Worm (Caenorhabditis elegans) whole organism, late embryonic: Measurements from ENCODE around the gene gsy-1.

ENCODE experiments used
- C08G9.2 ChIP-seq: sonication (generic microtip); optimal IDR thresholded peaks from 2 replicates; lab custom pipeline; 2016; ENCODE audit warnings: mild to moderate bottlenecking, missing genetic modification characterization, moderate library complexity, missing compliant biosample characterization
- K02D7.2 ChIP-seq: sonication (generic microtip); optimal IDR thresholded peaks from 2 replicates; lab custom pipeline; 2017; ENCODE audit warnings: mild to moderate bottlenecking, missing genetic modification characterization, missing compliant biosample characterization
- K09A11.1 ChIP-seq: sonication (generic microtip); optimal IDR thresholded peaks from 2 replicates; lab custom pipeline; 2017; ENCODE audit warnings: antibody characterized with exemption, mild to moderate bottlenecking, missing genetic modification characterization, missing compliant biosample characterization; ENCODE audit not compliant: insufficient read depth
- T23F11.4 ChIP-seq: fragments of 200-800 bp; sonication (Bioruptor generic); optimal IDR thresholded peaks from 2 replicates; lab custom pipeline; 2018; ENCODE audit warnings: mild to moderate bottlenecking, missing genetic modification characterization, missing compliant biosample characterization
- ceh-14 ChIP-seq: sonication (generic microtip); optimal IDR thresholded peaks from 2 replicates; lab custom pipeline; 2016; ENCODE audit warnings: missing genotype, missing genetic modification characterization, missing compliant biosample characterization
- ceh-18 ChIP-seq: sonication (generic microtip); optimal IDR thresholded peaks from 2 replicates; lab custom pipeline; 2016; ENCODE audit warnings: missing genetic modification characterization, missing compliant biosample characterization
- ceh-2 ChIP-seq: sonication (generic microtip); optimal IDR thresholded peaks from 2 replicates; lab custom pipeline; 2016; ENCODE audit warnings: missing genotype, missing genetic modification characterization, missing compliant biosample characterization
- ceh-24 ChIP-seq: sonication (generic microtip); optimal IDR thresholded peaks from 2 replicates; lab custom pipeline; 2016; ENCODE audit warnings: mild to moderate bottlenecking, missing genetic modification characterization, missing compliant biosample characterization
- ceh-31 ChIP-seq: sonication (generic microtip); optimal IDR thresholded peaks from 2 replicates; lab custom pipeline; 2016; ENCODE audit warnings: missing genetic modification characterization, missing compliant biosample characterization
- ceh-34 ChIP-seq: sonication (generic microtip); optimal IDR thresholded peaks from 2 replicates; lab custom pipeline; 2016; ENCODE audit warnings: mild to moderate bottlenecking, missing genetic modification characterization, missing compliant biosample characterization
- ceh-9 ChIP-seq: sonication (generic microtip); optimal IDR thresholded peaks from 2 replicates; lab custom pipeline; 2016; ENCODE audit warnings: mild to moderate bottlenecking, missing genetic modification characterization, inconsistent platforms, missing compliant biosample characterization
- elt-2 ChIP-seq: sonication (generic microtip); optimal IDR thresholded peaks from 2 replicates; lab custom pipeline; 2016; ENCODE audit warnings: missing genetic modification reagents, missing genetic modification characterization, missing compliant biosample characterization
- elt-4 ChIP-seq: sonication (generic microtip); optimal IDR thresholded peaks from 2 replicates; lab custom pipeline; 2016; ENCODE audit warnings: missing genetic modification characterization, missing compliant biosample characterization
- ets-4 ChIP-seq: sonication (generic microtip); optimal IDR thresholded peaks from 2 replicates; lab custom pipeline; 2016; ENCODE audit warnings: missing genetic modification characterization, missing compliant biosample characterization
- eyg-1 ChIP-seq: sonication (generic microtip); optimal IDR thresholded peaks from 2 replicates; lab custom pipeline; 2016; ENCODE audit warnings: missing genotype, missing genetic modification characterization, missing compliant biosample characterization
- fkh-10 ChIP-seq: fragments of 150-350 bp; optimal IDR thresholded peaks from 2 replicates; lab custom pipeline; 2014; ENCODE audit warnings: missing biosample characterization, missing genetic modification reagents, missing genetic modification characterization
- gmeb-2 ChIP-seq: sonication (generic microtip); optimal IDR thresholded peaks from 2 replicates; lab custom pipeline; 2016; ENCODE audit warnings: missing genetic modification characterization, inconsistent platforms, missing compliant biosample characterization
- hlh-13 ChIP-seq: fragments of 200-800 bp; sonication (Bioruptor generic); optimal IDR thresholded peaks from 2 replicates; lab custom pipeline; 2018; ENCODE audit warnings: mild to moderate bottlenecking, missing genetic modification characterization, missing compliant biosample characterization
- hlh-15 ChIP-seq: sonication (generic microtip); optimal IDR thresholded peaks from 2 replicates; lab custom pipeline; 2016; ENCODE audit warnings: missing genetic modification characterization, missing compliant biosample characterization
- hlh-30 ChIP-seq: sonication (generic microtip); optimal IDR thresholded peaks from 2 replicates; lab custom pipeline; 2017; ENCODE audit warnings: antibody characterized with exemption, missing genetic modification characterization, missing compliant biosample characterization; ENCODE audit not compliant: insufficient read depth
- hlh-6 ChIP-seq: sonication (generic microtip); optimal IDR thresholded peaks from 2 replicates; lab custom pipeline; 2016; ENCODE audit warnings: missing genotype, missing genetic modification characterization, missing compliant biosample characterization
- hlh-8 ChIP-seq: sonication (generic microtip); optimal IDR thresholded peaks from 2 replicates; lab custom pipeline; 2016; ENCODE audit warnings: missing genotype, missing genetic modification characterization, missing compliant biosample characterization
- lim-6 ChIP-seq: sonication (generic microtip); optimal IDR thresholded peaks from 2 replicates; lab custom pipeline; 2016; ENCODE audit warnings: missing genetic modification characterization, missing compliant biosample characterization
- mec-3 ChIP-seq: sonication (generic microtip); optimal IDR thresholded peaks from 2 replicates; lab custom pipeline; 2016; ENCODE audit warnings: borderline replicate concordance, missing genetic modification characterization, missing compliant biosample characterization
- nhr-232 ChIP-seq: sonication (generic microtip); optimal IDR thresholded peaks from 2 replicates; lab custom pipeline; 2016; ENCODE audit warnings: missing genetic modification characterization, missing compliant biosample characterization
- npax-4 ChIP-seq: sonication (generic microtip); optimal IDR thresholded peaks from 2 replicates; lab custom pipeline; 2016; ENCODE audit warnings: missing genetic modification characterization, missing compliant biosample characterization
- pat-9 ChIP-seq: fragments of 200-800 bp; sonication (Bioruptor generic); optimal IDR thresholded peaks from 2 replicates; lab custom pipeline; 2018; ENCODE audit warnings: mild to moderate bottlenecking, missing genetic modification characterization, moderate library complexity, missing compliant biosample characterization
- pax-1 ChIP-seq: fragments of 150-350 bp; optimal IDR thresholded peaks from 2 replicates; lab custom pipeline; 2014; ENCODE audit warnings: missing biosample characterization, missing genetic modification characterization
- pha-2 ChIP-seq: sonication (generic microtip); optimal IDR thresholded peaks from 2 replicates; lab custom pipeline; 2017; ENCODE audit warnings: mild to moderate bottlenecking, missing genetic modification characterization, missing compliant biosample characterization
- pha-4 ChIP-seq: fragments of 150-350 bp; optimal IDR thresholded peaks from 2 replicates; lab custom pipeline; 2018; ENCODE audit warnings: missing biosample characterization, missing genetic modification reagents, missing genetic modification characterization
- pqm-1 ChIP-seq: sonication (generic microtip); optimal IDR thresholded peaks from 2 replicates; lab custom pipeline; 2016; ENCODE audit warnings: missing genetic modification characterization, missing compliant biosample characterization
- pros-1 ChIP-seq: fragments of 150-350 bp; optimal IDR thresholded peaks from 2 replicates; lab custom pipeline; 2014; ENCODE audit warnings: missing biosample characterization, missing genetic modification reagents, missing genetic modification characterization
- ref-2 ChIP-seq: sonication (generic microtip); optimal IDR thresholded peaks from 2 replicates; lab custom pipeline; 2016; ENCODE audit warnings: missing genetic modification characterization, missing compliant biosample characterization
- sdc-2 ChIP-seq: sonication (generic microtip); optimal IDR thresholded peaks from 2 replicates; lab custom pipeline; 2016; ENCODE audit warnings: missing genotype, missing genetic modification characterization, missing compliant biosample characterization
- syd-9 ChIP-seq: sonication (generic microtip); optimal IDR thresholded peaks from 2 replicates; lab custom pipeline; 2016; ENCODE audit warnings: mild to moderate bottlenecking, missing genetic modification characterization, moderate library complexity, missing compliant biosample characterization
- tbx-2 ChIP-seq: sonication (generic microtip); optimal IDR thresholded peaks from 2 replicates; lab custom pipeline; 2016; ENCODE audit warnings: missing genetic modification characterization, missing compliant biosample characterization
- unc-42 ChIP-seq: sonication (generic microtip); optimal IDR thresholded peaks from 2 replicates; lab custom pipeline; 2016; ENCODE audit warnings: missing genotype, missing genetic modification characterization, missing compliant biosample characterization
- unc-86 ChIP-seq: sonication (generic microtip); optimal IDR thresholded peaks from 2 replicates; lab custom pipeline; 2016; ENCODE audit warnings: missing genetic modification characterization, missing compliant biosample characterization
- zip-5 ChIP-seq: sonication (generic microtip); optimal IDR thresholded peaks from 2 replicates; lab custom pipeline; 2016; ENCODE audit warnings: missing genetic modification characterization, missing compliant biosample characterization

gsy-1 gene

ce11 chrII:12847736-12848135, 30.2 kb downstream of the gsy-1 start, which contains the start of gene pes-10:
Gene pes-10, minus strand, starts transcription at chrII:12847836.
- TF ChIP-seq hlh-6 (no peak), zip-5 (no peak), pha-2 (tag; lab: Kevin White, UChicago) (no peak), hlh-30 (no peak)

- TF ChIP-seq ceh-18 (tag; lab: Kevin White, UChicago) (no peak), tbx-2 (no peak), unc-86 (tag; lab: Kevin White, UChicago) (no peak), ceh-2 (tag; lab: Kevin White, UChicago) (no peak), ceh-9 (tag; lab: Kevin White, UChicago) (no peak), K09A11.1 (no peak), C08G9.2 (tag; lab: Kevin White, UChicago) (no peak), fkh-10 (no peak), ceh-24 (tag; lab: Kevin White, UChicago) (no peak), ceh-31 (no peak), sdc-2 (tag; lab: Kevin White, UChicago) (no peak), ceh-34 (tag; lab: Kevin White, UChicago) (no peak), pros-1 (tag; lab: Kevin White, UChicago) (no peak), hlh-8 (tag; lab: Kevin White, UChicago) (no peak), hlh-15 (no peak), pha-4 (no peak), syd-9 (tag; lab: Kevin White, UChicago) (no peak), mec-3 (no peak), unc-42 (tag; lab: Kevin White, UChicago) (no peak), K02D7.2 (tag; lab: Kevin White, UChicago) (no peak)
Measured at ce11 chrII:12840057-12840456, 37.9 kb downstream of the gsy-1 start, which contains the start of gene lgc-35. Gene lgc-35, minus strand, starts transcription at chrII:12840157.

- TF ChIP-seq ceh-31 (no peak), T23F11.4 (no peak), elt-2 (tag; lab: Kevin White, UChicago) (no peak), hlh-13 (GFP tag; lab: Kevin White, UChicago) (no peak), ceh-18 (tag; lab: Kevin White, UChicago) (no peak), pat-9 (tag; lab: Kevin White, UChicago) (no peak), eyg-1 (tag; lab: Kevin White, UChicago) (no peak), ets-4 (no peak), C08G9.2 (tag; lab: Kevin White, UChicago) (no peak), hlh-8 (tag; lab: Kevin White, UChicago) (no peak), mec-3 (no peak), hlh-15 (no peak)
- TF ChIP-seq, all 69 proteins: peak for 0
Measured at ce11 chrII:12830347-12830746, 47.6 kb downstream of the gsy-1 start, which contains the start of gene bcmo-1. Gene bcmo-1, plus strand, starts transcription at chrII:12830676.

ce11 chrII:12828863-12829262, 49.1 kb downstream of the gsy-1 start, which contains the start of gene Y46G5A.23:
Gene Y46G5A.23, minus strand, starts transcription at chrII:12828963.
- TF ChIP-seq elt-4 (tag; lab: Kevin White, UChicago): no peak
- no peak for TF ChIP-seq fkh-10
- TF ChIP-seq hlh-13 (GFP tag; lab: Kevin White, UChicago): no peak
- no peak for TF ChIP-seq pat-9 (tag; lab: Kevin White, UChicago)
- TF ChIP-seq T23F11.4: no peak
- TF ChIP-seq hlh-15: no peak
- TF ChIP-seq elt-2 (tag; lab: Kevin White, UChicago): no peak
- no peak for TF ChIP-seq unc-42 (tag; lab: Kevin White, UChicago)
- TF ChIP-seq lim-6 (tag; lab: Kevin White, UChicago): no peak
- TF ChIP-seq eyg-1 (tag; lab: Kevin White, UChicago): no peak
- no peak for TF ChIP-seq nhr-232 (tag; lab: Kevin White, UChicago)
- no peak for TF ChIP-seq npax-4
- TF ChIP-seq, all 69 proteins: peak for 0

ce11 chrII:12826752-12827151, 51.2 kb downstream of the gsy-1 start, which contains the start of gene Y46G5A.38:
Gene Y46G5A.38, plus strand, starts transcription at chrII:12827052.
- TF ChIP-seq hlh-6 (no peak), pqm-1 (no peak), gmeb-2 (tag; lab: Kevin White, UChicago) (no peak), unc-42 (tag; lab: Kevin White, UChicago) (no peak), ceh-14 (tag; lab: Kevin White, UChicago) (no peak), ceh-18 (tag; lab: Kevin White, UChicago) (no peak), pax-1 (tag; lab: Kevin White, UChicago) (no peak), ref-2 (tag; lab: Kevin White, UChicago) (no peak), hlh-30 (no peak)
